Worm (Caenorhabditis elegans): Measurements from ENCODE around the gene E02C12.6.

- TF ChIP-seq nhr-28 (tag; optimal IDR thresholded peaks at IDR 0.05) (no peak), snpc-4 (tag; optimal IDR thresholded peaks at IDR 0.05) (no peak), blmp-1 (tag; optimal IDR thresholded peaks at IDR 0.05) (no peak), flh-1 (GFP tag; optimal IDR thresholded peaks at IDR 0.05) (no peak), nhr-12 (tag; optimal IDR thresholded peaks at IDR 0.05) (no peak), nhr-76 (tag; optimal IDR thresholded peaks at IDR 0.05) (no peak), nhr-237 (tag; optimal IDR thresholded peaks at IDR 0.05) (no peak), ztf-11 (tag; optimal IDR thresholded peaks at IDR 0.05) (no peak), nhr-2 (tag; optimal IDR thresholded peaks at IDR 0.05) (no peak)
Measured at ce11 chrV:9391959-9392358, 21.1 kb upstream of the E02C12.6 start.

Measured in whole organism, mixed stage, embryonic.